Worm (Caenorhabditis elegans): ENCODE results near the gene dop-1.

Gene dop-1

ce11 chrX:4438823-4439222 lies 20.2 kb upstream of the dop-1 start:
- no peak for TF ChIP-seq lin-35 (GFP tag; optimal IDR thresholded peaks at IDR 0.05)
- no peak for TF ChIP-seq nhr-179 (tag; optimal IDR thresholded peaks at IDR 0.05)
- no peak for TF ChIP-seq ZK185.1 (tag; optimal IDR thresholded peaks at IDR 0.05; ENCODE audit: poor library complexity, severe bottlenecking)
- no peak for TF ChIP-seq ets-4 (GFP tag; optimal IDR thresholded peaks at IDR 0.05)
- no peak for TF ChIP-seq ztf-25 (GFP tag; IDR thresholded peaks at IDR 0.05)
- no peak for TF ChIP-seq him-1 (tag; optimal IDR thresholded peaks at IDR 0.05)
- no peak for TF ChIP-seq F39B2.1 (GFP tag; IDR thresholded peaks at IDR 0.05)
- TF ChIP-seq tbx-9 (tag; optimal IDR thresholded peaks at IDR 0.05; ENCODE audit: borderline replicate concordance): no peak
- no peak for TF ChIP-seq zim-3 (tag; optimal IDR thresholded peaks at IDR 0.05)
- TF ChIP-seq tbp1 (GFP tag; optimal IDR thresholded peaks at IDR 0.05): no peak
- TF ChIP-seq ekl-4 (GFP tag; IDR thresholded peaks at IDR 0.05): no peak
- TF ChIP-seq ztf-22 (GFP tag; optimal IDR thresholded peaks at IDR 0.05): no peak

- TF ChIP-seq bed-2 (GFP tag; IDR thresholded peaks at IDR 0.05) (no peak), F49E8.2 (tag; optimal IDR thresholded peaks at IDR 0.05; ENCODE audit: insufficient read depth) (no peak), snpc-1.3 (tag; optimal IDR thresholded peaks at IDR 0.05; ENCODE audit: insufficient read depth) (no peak), aptf-2 (GFP tag; conservative IDR thresholded peaks at IDR 0.05) (no peak), nhr-80 (tag; optimal IDR thresholded peaks at IDR 0.05) (peak; percentile 29), B0261.1 (tag; optimal IDR thresholded peaks at IDR 0.05) (no peak)
These were observed 18.9 kb upstream of the dop-1 start, which contains the start of gene cest-26 for ce11 chrX:4437555-4437954. cest-26 (minus strand) TSS chrX:4437655.

ce11 chrX:4435396-4435795 lies 16.7 kb upstream of the dop-1 start:
- TF ChIP-seq lsl-1 (GFP tag; optimal IDR thresholded peaks at IDR 0.05): no peak
- TF ChIP-seq aptf-2 (GFP tag; conservative IDR thresholded peaks at IDR 0.05): no peak
- no peak for TF ChIP-seq somi-1 (GFP tag; optimal IDR thresholded peaks at IDR 0.05)
- TF ChIP-seq cebp-2 (GFP tag; IDR thresholded peaks at IDR 0.05): no peak
- no peak for TF ChIP-seq ccch-3 (GFP tag; optimal IDR thresholded peaks at IDR 0.05)
- TF ChIP-seq ztf-25 (GFP tag; IDR thresholded peaks at IDR 0.05): no peak
- no peak for TF ChIP-seq tbx-9 (tag; optimal IDR thresholded peaks at IDR 0.05; ENCODE audit: borderline replicate concordance)
- TF ChIP-seq F57A8.1 (GFP tag; optimal IDR thresholded peaks at IDR 0.05): no peak

ce11 chrX:4434577-4434976 lies 15.9 kb upstream of the dop-1 start:
- TF ChIP-seq nfyb-1 (GFP tag; IDR thresholded peaks at IDR 0.05) (0 out of 2 replicates have a peak, but pooled peaks have one; percentile 25), Y79H2A.3 (GFP tag; conservative IDR thresholded peaks at IDR 0.05) (no peak)

ce11 chrX:4429364-4429763 lies 10.7 kb upstream of the dop-1 start:
- TF ChIP-seq nhr-80 (tag; optimal IDR thresholded peaks at IDR 0.05) (no peak), sea-2 (GFP tag; IDR thresholded peaks at IDR 0.05) (no peak), F22D6.2 (tag; optimal IDR thresholded peaks at IDR 0.05) (no peak), F55B11.4 (tag; optimal IDR thresholded peaks at IDR 0.05; ENCODE audit: borderline replicate concordance, insufficient read depth) (no peak), tlf-1 (GFP tag; optimal IDR thresholded peaks at IDR 0.05) (no peak), snpc-4 (GFP tag; optimal IDR thresholded peaks at IDR 0.05) (no peak), snpc-4 (tag; optimal IDR thresholded peaks at IDR 0.05) (no peak), hrde-1 (tag; optimal IDR thresholded peaks at IDR 0.05; ENCODE audit: borderline replicate concordance) (no peak), gei-17 (GFP tag; optimal IDR thresholded peaks at IDR 0.05) (no peak), sdz-38 (tag; optimal IDR thresholded peaks at IDR 0.05) (no peak), nhr-27 (tag; optimal IDR thresholded peaks at IDR 0.05) (no peak)

All from whole organism, young adult.